Fruit fly (Drosophila melanogaster): ENCODE results near the gene CG11368.

CG11368 gene

DNA sequence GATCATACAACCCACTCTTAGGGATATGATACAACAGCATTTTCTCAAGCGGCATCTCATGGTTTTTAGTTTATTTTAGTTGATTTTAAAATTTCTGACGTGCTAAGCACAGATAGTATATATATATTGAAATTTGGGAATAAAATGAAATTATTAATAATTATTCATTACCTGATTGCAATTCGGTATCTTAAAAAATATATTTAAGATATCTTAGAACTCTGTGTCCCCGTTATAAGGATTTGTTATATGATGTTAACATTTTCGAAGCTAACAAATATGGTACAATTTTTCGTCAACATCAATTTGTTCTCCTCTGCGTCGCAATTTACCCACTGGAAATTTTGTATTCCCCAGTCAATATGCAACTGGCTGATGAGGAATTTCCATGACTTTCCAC is 1.2 kb downstream of the CG11368 start, which contains the start of gene CG43198:
Gene CG43198, minus strand, starts transcription at position 101 of the 400 bp plus-strand sequence.
- TF ChIP-seq dsf (GFP tag; optimal IDR thresholded peaks at IDR 0.05; ENCODE audit: borderline replicate concordance) (no peak), Vsx2 (GFP tag; optimal IDR thresholded peaks at IDR 0.05; ENCODE audit: partially characterized antibody) (no peak), pan (optimal IDR thresholded peaks at IDR 0.05) (no peak), OdsH (GFP tag; optimal IDR thresholded peaks at IDR 0.05) (no peak), Myc (optimal IDR thresholded peaks at IDR 0.05) (no peak), fru (GFP tag; optimal IDR thresholded peaks at IDR 0.05) (no peak), Dif (GFP tag; optimal IDR thresholded peaks at IDR 0.05; ENCODE audit: partially characterized antibody) (no peak), lola (GFP tag; optimal IDR thresholded peaks at IDR 0.05) (no peak), ey (GFP tag; optimal IDR thresholded peaks at IDR 0.05) (no peak), tai (GFP tag; optimal IDR thresholded peaks at IDR 0.05) (no peak), N (GFP tag; optimal IDR thresholded peaks at IDR 0.05) (no peak), Sp1 (GFP tag; optimal IDR thresholded peaks at IDR 0.05) (no peak), br (GFP tag; optimal IDR thresholded peaks at IDR 0.05) (no peak), CrebA (GFP tag; optimal IDR thresholded peaks at IDR 0.05; ENCODE audit: borderline replicate concordance) (no peak), Dfd (GFP tag; optimal IDR thresholded peaks at IDR 0.05) (no peak), rgr (GFP tag; optimal IDR thresholded peaks at IDR 0.05) (no peak), sv (GFP tag; optimal IDR thresholded peaks at IDR 0.05) (no peak), CG32264 (GFP tag; optimal IDR thresholded peaks at IDR 0.05) (no peak), brk (GFP tag; optimal IDR thresholded peaks at IDR 0.05) (no peak)

DNA sequence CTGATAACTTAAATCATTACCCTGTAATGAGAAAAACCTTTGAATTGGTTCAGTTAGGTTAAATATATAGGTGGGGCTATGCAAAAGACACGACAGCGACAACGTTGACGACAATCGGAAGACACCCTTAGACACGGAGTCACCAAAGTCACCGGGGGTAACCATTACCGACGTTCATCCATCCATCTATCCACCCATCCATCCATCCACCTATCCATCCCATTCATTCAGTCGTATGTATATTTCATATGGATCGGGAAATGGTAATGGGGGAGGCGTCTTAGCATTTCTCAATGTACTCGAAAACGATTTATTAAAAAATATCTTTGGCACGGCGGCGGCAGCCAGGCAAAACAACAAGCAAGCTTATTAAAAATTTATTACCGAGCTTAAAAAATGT is 10.1 kb downstream of the CG11368 start:
- TF ChIP-seq lola (GFP tag; optimal IDR thresholded peaks at IDR 0.05) (no peak), Sp1 (GFP tag; optimal IDR thresholded peaks at IDR 0.05) (no peak), Hnf4 (GFP tag; optimal IDR thresholded peaks at IDR 0.05) (no peak), CrebA (GFP tag; optimal IDR thresholded peaks at IDR 0.05; ENCODE audit: borderline replicate concordance) (no peak), fru (GFP tag; optimal IDR thresholded peaks at IDR 0.05) (no peak), Hr78 (GFP tag; optimal IDR thresholded peaks at IDR 0.05) (no peak), pan (optimal IDR thresholded peaks at IDR 0.05) (no peak), Mio (GFP tag; optimal IDR thresholded peaks at IDR 0.05) (no peak), usp (GFP tag; optimal IDR thresholded peaks at IDR 0.05) (no peak)

DNA sequence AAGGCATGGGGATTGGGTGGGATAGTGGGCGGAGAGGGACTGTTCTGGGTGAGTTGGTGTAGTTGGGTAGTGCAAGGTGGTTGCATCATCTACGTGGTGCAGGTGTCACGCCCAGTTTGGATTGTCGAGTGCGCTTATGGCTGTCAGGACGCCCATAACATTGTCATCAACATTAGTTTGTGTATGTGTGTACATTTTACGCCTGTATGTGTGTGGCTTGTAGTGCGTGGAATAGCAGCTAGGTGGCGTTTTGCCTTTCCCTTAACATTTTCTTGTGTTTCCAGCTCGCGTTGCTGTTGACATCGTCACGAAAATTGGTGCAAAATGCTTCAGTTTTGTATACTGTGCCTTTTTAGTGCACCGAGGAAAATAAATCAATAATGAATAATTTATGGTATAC is 14.3 kb downstream of the CG11368 start:
- TF ChIP-seq Hr83 (GFP tag; optimal IDR thresholded peaks at IDR 0.05; ENCODE audit: poor library complexity, severe bottlenecking): no peak
- TF ChIP-seq rgr (GFP tag; optimal IDR thresholded peaks at IDR 0.05): no peak
- no peak for TF ChIP-seq Hr78 (GFP tag; optimal IDR thresholded peaks at IDR 0.05)
- no peak for TF ChIP-seq h (GFP tag; optimal IDR thresholded peaks at IDR 0.05)
- TF ChIP-seq Abd-B (GFP tag; optimal IDR thresholded peaks at IDR 0.05): no peak
- TF ChIP-seq OdsH (GFP tag; optimal IDR thresholded peaks at IDR 0.05): no peak
- no peak for TF ChIP-seq Hnf4 (GFP tag; optimal IDR thresholded peaks at IDR 0.05)
- TF ChIP-seq Sp1 (GFP tag; optimal IDR thresholded peaks at IDR 0.05): no peak
- no peak for TF ChIP-seq Rel (GFP tag; optimal IDR thresholded peaks at IDR 0.05)
- TF ChIP-seq Rel (tag; optimal IDR thresholded peaks at IDR 0.05): no peak
- no peak for TF ChIP-seq CG9705 (GFP tag; optimal IDR thresholded peaks at IDR 0.05)
- TF ChIP-seq ey (GFP tag; optimal IDR thresholded peaks at IDR 0.05): no peak
- no peak for TF ChIP-seq Dif (GFP tag; optimal IDR thresholded peaks at IDR 0.05; ENCODE audit: partially characterized antibody)
- TF ChIP-seq Vsx2 (GFP tag; optimal IDR thresholded peaks at IDR 0.05; ENCODE audit: partially characterized antibody): no peak
- no peak for TF ChIP-seq Myc (optimal IDR thresholded peaks at IDR 0.05)
- no peak for TF ChIP-seq Mio (GFP tag; optimal IDR thresholded peaks at IDR 0.05)
- no peak for TF ChIP-seq br (GFP tag; optimal IDR thresholded peaks at IDR 0.05)
- no peak for TF ChIP-seq psq (GFP tag; optimal IDR thresholded peaks at IDR 0.05)
- TF ChIP-seq lola (GFP tag; optimal IDR thresholded peaks at IDR 0.05): no peak
- TF ChIP-seq sage (GFP tag; optimal IDR thresholded peaks at IDR 0.05): no peak

DNA sequence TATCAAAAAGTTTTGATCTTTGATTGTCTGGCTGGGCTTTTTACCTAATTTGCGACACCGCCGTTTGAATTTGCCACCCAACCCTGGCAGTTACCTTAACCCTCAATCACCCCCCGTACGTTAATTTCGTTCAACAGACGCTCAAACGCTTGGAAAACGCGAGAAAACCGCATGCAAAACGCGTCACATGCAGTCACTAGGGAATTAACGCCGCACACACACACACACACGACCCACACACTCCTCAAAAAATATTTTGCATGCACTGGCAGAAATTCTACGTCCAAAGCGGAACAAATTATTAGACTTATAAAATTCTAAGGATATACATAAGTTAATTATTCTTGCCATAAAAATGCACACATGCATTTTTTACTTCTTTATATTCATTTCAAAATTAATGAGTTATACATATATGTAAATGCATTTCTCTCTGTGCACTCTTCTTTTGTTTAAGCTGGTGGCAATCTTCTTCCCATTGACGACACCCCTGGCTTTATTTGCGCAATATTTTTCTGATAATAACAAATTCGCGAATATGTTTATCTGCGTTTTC is 23.3 kb downstream of the CG11368 start:
- TF ChIP-seq HLH106 (tag; optimal IDR thresholded peaks at IDR 0.05): peak; percentile 29
- peak; percentile 3 for TF ChIP-seq psq (GFP tag; optimal IDR thresholded peaks at IDR 0.05)
- peak; percentile 23 for TF ChIP-seq rgr (GFP tag; optimal IDR thresholded peaks at IDR 0.05)
- no peak for TF ChIP-seq sv (GFP tag; optimal IDR thresholded peaks at IDR 0.05)
- no peak for TF ChIP-seq GATAd (GFP tag; optimal IDR thresholded peaks at IDR 0.05)
- peak; percentile 12 for TF ChIP-seq fru (GFP tag; optimal IDR thresholded peaks at IDR 0.05)
- TF ChIP-seq Sp1 (GFP tag; optimal IDR thresholded peaks at IDR 0.05): peak; percentile 6
- no peak for TF ChIP-seq tai (GFP tag; optimal IDR thresholded peaks at IDR 0.05)
- no peak for TF ChIP-seq CG32264 (GFP tag; optimal IDR thresholded peaks at IDR 0.05)
- TF ChIP-seq foxo (GFP tag; optimal IDR thresholded peaks at IDR 0.05): peak in 1 of 2 experiments; percentile 22
